Fruit fly (Drosophila melanogaster): ENCODE data around the gene Eip63E.

Eip63E gene

dm6 chr3L:3485088-3485710, 30.4 kb upstream of the Eip63E start:
- TF ChIP-seq pdm3 (GFP tag; optimal IDR thresholded peaks at IDR 0.05) (peak; percentile 0), CG3032 (tag; optimal IDR thresholded peaks at IDR 0.05) (peak; percentile 16), net (GFP tag; optimal IDR thresholded peaks at IDR 0.05) (no peak), CG15336 (GFP tag; IDR thresholded peaks at IDR 0.05) (no peak), OdsH (GFP tag; optimal IDR thresholded peaks at IDR 0.05) (peak; percentile 12), Ets96B (tag; optimal IDR thresholded peaks at IDR 0.05) (peak; percentile 31), fd59A (GFP tag; optimal IDR thresholded peaks at IDR 0.05) (no peak), Eip78C (GFP tag) (peak; percentile 73), CG32006 (GFP tag; optimal IDR thresholded peaks at IDR 0.05) (peak; percentile 9), Smox (GFP tag; optimal IDR thresholded peaks at IDR 0.05) (peak; percentile 12), dsx (GFP tag; optimal IDR thresholded peaks at IDR 0.05; ENCODE audit: poor library complexity, severe bottlenecking) (no peak), eg (GFP tag; IDR thresholded peaks at IDR 0.05) (peak; percentile 49; the same call in 2 of the 3 replicates), CG34406 (GFP tag; optimal IDR thresholded peaks at IDR 0.05) (peak; percentile 14), ss (GFP tag; optimal IDR thresholded peaks at IDR 0.05) (peak in 1 of 2 experiments; percentile 4), esn (GFP tag; optimal IDR thresholded peaks at IDR 0.05) (peak; percentile 14), svp (GFP tag) (peak; percentile 96), Gug (GFP tag; IDR thresholded peaks at IDR 0.05) (no peak)

dm6 chr3L:3492116-3492747, 23.3 kb upstream of the Eip63E start:
- TF ChIP-seq Hr39 (GFP tag; optimal IDR thresholded peaks at IDR 0.05), result no peak
- no peak for TF ChIP-seq dac (GFP tag; optimal IDR thresholded peaks at IDR 0.05)
- no peak for TF ChIP-seq Sox14 (GFP tag; optimal IDR thresholded peaks at IDR 0.05)
- TF ChIP-seq CG32006 (GFP tag; optimal IDR thresholded peaks at IDR 0.05), result peak; percentile 1
- TF ChIP-seq Eip78C (GFP tag), result peak; percentile 3
- no peak for TF ChIP-seq Sox15 (GFP tag; optimal IDR thresholded peaks at IDR 0.05)
- no peak for TF ChIP-seq pdm3 (GFP tag; optimal IDR thresholded peaks at IDR 0.05)
- peak; percentile 16 for TF ChIP-seq Hr4 (GFP tag; optimal IDR thresholded peaks at IDR 0.05)
- TF ChIP-seq svp (GFP tag), result peak; percentile 33
- no peak for TF ChIP-seq CG16779 (tag; optimal IDR thresholded peaks at IDR 0.05)
- TF ChIP-seq CG8319 (GFP tag; optimal IDR thresholded peaks at IDR 0.05), result no peak
- TF ChIP-seq CG31627 (GFP tag; optimal IDR thresholded peaks at IDR 0.05), result no peak

- TF ChIP-seq dsx (GFP tag; optimal IDR thresholded peaks at IDR 0.05; ENCODE audit: poor library complexity, severe bottlenecking) (peak; percentile 40), CG11762 (GFP tag; optimal IDR thresholded peaks at IDR 0.05; ENCODE audit: insufficient read depth) (no peak), CG8319 (GFP tag; optimal IDR thresholded peaks at IDR 0.05) (no peak), CG4318 (GFP tag; optimal IDR thresholded peaks at IDR 0.05) (no peak), eg (GFP tag; IDR thresholded peaks at IDR 0.05) (0 out of 3 replicates have a peak, but pooled peaks have one; percentile 25), CG10669 (GFP tag; optimal IDR thresholded peaks at IDR 0.05) (no peak), CG10631 (GFP tag; optimal IDR thresholded peaks at IDR 0.05) (no peak), Eip78C (GFP tag) (peak; percentile 55), dac (GFP tag; optimal IDR thresholded peaks at IDR 0.05) (no peak), acj6 (GFP tag; optimal IDR thresholded peaks at IDR 0.05) (peak; percentile 0), CG15336 (GFP tag; IDR thresholded peaks at IDR 0.05) (0 out of 2 replicates have a peak, but pooled peaks have one; percentile 16), Hr4 (GFP tag; optimal IDR thresholded peaks at IDR 0.05) (peak; percentile 9), CG32006 (GFP tag; optimal IDR thresholded peaks at IDR 0.05) (peak; percentile 30), CG8119 (GFP tag; IDR thresholded peaks at IDR 0.05) (peak; percentile 28; the same call in 1 of the 3 replicates), CG1621 (tag; optimal IDR thresholded peaks at IDR 0.05) (no peak), svp (GFP tag) (peak; percentile 19), CG3032 (tag; optimal IDR thresholded peaks at IDR 0.05) (peak; percentile 3)
Measured at dm6 chr3L:3496593-3496992, 19.0 kb upstream of the Eip63E start.

- TF ChIP-seq CG15336 (GFP tag; IDR thresholded peaks at IDR 0.05) (peak; percentile 38), CG9139 (GFP tag; optimal IDR thresholded peaks at IDR 0.05) (no peak), Hr4 (GFP tag; optimal IDR thresholded peaks at IDR 0.05) (peak; percentile 22)
Measured at dm6 chr3L:3503248-3503647, 12.3 kb upstream of the Eip63E start.

All from whole organism, prepupa.